Fruit fly (Drosophila melanogaster) whole organism: ENCODE measurements around the gene Fuca.

Source experiments
- CG8478 ChIP-seq: fragments of >200 bp; optimal IDR thresholded peaks from 2 replicates; lab custom pipeline; 2018; ENCODE audit warnings: inconsistent platforms
- psq ChIP-seq: fragments of >200 bp; optimal IDR thresholded peaks from 2 replicates; lab custom pipeline; 2017
- usp ChIP-seq: fragments of >200 bp; optimal IDR thresholded peaks from 2 replicates; lab custom pipeline; 2017; ENCODE audit warnings: missing biosample characterization, missing genetic modification characterization, mixed read lengths

DNA sequence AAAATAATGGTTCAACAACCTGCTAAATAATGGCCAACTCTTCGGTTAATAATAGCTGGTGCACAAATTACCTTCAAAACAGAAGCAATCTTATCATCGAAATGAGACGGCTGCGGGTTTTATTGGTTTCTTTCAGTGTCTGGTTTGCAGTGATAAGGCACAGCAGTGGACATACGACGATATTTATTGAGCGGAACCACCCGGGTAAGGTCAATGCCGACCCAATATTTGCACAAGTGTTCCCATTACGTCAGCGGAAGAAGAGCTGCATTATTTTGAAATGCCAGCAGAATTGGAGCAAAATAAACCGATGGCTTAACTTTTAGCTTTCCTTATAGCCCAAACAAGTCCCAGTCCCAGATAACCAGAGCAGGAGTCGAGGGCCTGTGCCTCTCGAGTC lies 3.3 kb upstream of the Fuca start:
- TF ChIP-seq usp (no peak), CG8478 (no peak), psq (lab: Kevin White, UChicago) (no peak)
